Fruit fly (Drosophila melanogaster) whole organism, embryonic: ENCODE measurements around the gene teq.

Source experiments
- ATbp ChIP-seq: fragments of 200-800 bp; sonication (Bioruptor generic); optimal IDR thresholded peaks from 2 replicates; lab custom pipeline; 2017; ENCODE audit warnings: missing biosample characterization, mild to moderate bottlenecking, missing genetic modification characterization, missing genetic modification reagents
- BEAF-32 ChIP-seq: fragments of 200-800 bp; sonication (Bioruptor generic); optimal IDR thresholded peaks from 3 replicates; lab custom pipeline; 2017; ENCODE audit warnings: missing biosample characterization, missing genetic modification characterization, mild to moderate bottlenecking, moderate library complexity, missing genetic modification reagents
- CG10147 ChIP-seq: fragments of 200-800 bp; sonication (Bioruptor generic); optimal IDR thresholded peaks from 2 replicates; lab custom pipeline; 2019; ENCODE audit warnings: missing biosample characterization, mild to moderate bottlenecking, missing genetic modification characterization, moderate library complexity
- CG11247 ChIP-seq: fragments of 200-800 bp; sonication (Bioruptor generic); IDR thresholded peaks from 2 replicates; pipeline ENCODE4 v1.3.6; 2022; ENCODE audit warnings: missing biosample characterization, missing genetic modification characterization
- CG11560 ChIP-seq: fragments of 200-800 bp; sonication (Bioruptor generic); IDR thresholded peaks from 3 replicates; pipeline ENCODE4 v1.3.6; 2022; ENCODE audit warnings: missing biosample characterization, missing genetic modification characterization
- CG13424 ChIP-seq: fragments of 200-800 bp; sonication (Bioruptor generic); optimal IDR thresholded peaks from 2 replicates; lab custom pipeline; 2019; ENCODE audit warnings: missing biosample characterization, mild to moderate bottlenecking, missing genetic modification characterization, moderate library complexity
- CG14441 ChIP-seq: fragments of 200-800 bp; sonication (Bioruptor generic); IDR thresholded peaks from 2 replicates; pipeline ENCODE4 v1.3.6; 2022; ENCODE audit warnings: missing biosample characterization, missing genetic modification characterization
- CG14667 ChIP-seq: fragments of 200-800 bp; sonication (Bioruptor generic); IDR thresholded peaks from 2 replicates; pipeline ENCODE4 v1.3.6; 2022; ENCODE audit warnings: missing biosample characterization, missing genetic modification characterization
- CG14710 ChIP-seq: fragments of 200-800 bp; sonication (Bioruptor generic); optimal IDR thresholded peaks from 3 replicates; lab custom pipeline; 2019; ENCODE audit warnings: missing biosample characterization, mild to moderate bottlenecking, missing genetic modification characterization, moderate library complexity
- CG14860 ChIP-seq: fragments of 200-800 bp; sonication (Bioruptor generic); IDR thresholded peaks from 3 replicates; pipeline ENCODE4 v1.3.6; 2022; ENCODE audit warnings: missing biosample characterization, missing genetic modification characterization; ENCODE audit not compliant: partially characterized antibody
- CG15514 ChIP-seq: fragments of 200-800 bp; sonication (Bioruptor generic); optimal IDR thresholded peaks from 3 replicates; lab custom pipeline; 2017; ENCODE audit warnings: missing biosample characterization, missing genetic modification characterization, mild to moderate bottlenecking, moderate library complexity, missing genetic modification reagents
- CG18599 ChIP-seq: fragments of 200-800 bp; sonication (Bioruptor generic); optimal IDR thresholded peaks from 3 replicates; lab custom pipeline; 2017; ENCODE audit warnings: missing biosample characterization, missing genetic modification characterization, mild to moderate bottlenecking, moderate library complexity, missing genetic modification reagents
- CG32532 ChIP-seq: fragments of 200-800 bp; sonication (Bioruptor generic); IDR thresholded peaks from 2 replicates; pipeline ENCODE4 v1.3.6; 2022; ENCODE audit warnings: missing biosample characterization, missing genetic modification characterization
- CG34376 ChIP-seq: fragments of 200-800 bp; sonication (Bioruptor generic); optimal IDR thresholded peaks from 2 replicates; lab custom pipeline; 2018; ENCODE audit warnings: missing biosample characterization, mild to moderate bottlenecking, missing genetic modification characterization
- CG3847 ChIP-seq: fragments of 200-800 bp; sonication (Bioruptor generic); IDR thresholded peaks from 2 replicates; pipeline ENCODE4 v1.3.6; 2022; ENCODE audit warnings: missing biosample characterization, missing genetic modification characterization
- CG7556 ChIP-seq: fragments of 200-800 bp; sonication (Bioruptor generic); optimal IDR thresholded peaks from 2 replicates; lab custom pipeline; 2017; ENCODE audit warnings: missing biosample characterization, mild to moderate bottlenecking, missing genetic modification characterization
- CG7928 ChIP-seq: fragments of 200-800 bp; sonication (Bioruptor generic); optimal IDR thresholded peaks from 2 replicates; lab custom pipeline; 2017; ENCODE audit warnings: missing biosample characterization, mild to moderate bottlenecking, missing genetic modification characterization
- CG7963 ChIP-seq: fragments of 200-800 bp; sonication (Bioruptor generic); IDR thresholded peaks from 3 replicates; pipeline ENCODE4 v1.3.6; 2022; ENCODE audit warnings: missing biosample characterization, missing genetic modification characterization; ENCODE audit not compliant: partially characterized antibody
- CG8281 ChIP-seq: fragments of 200-800 bp; sonication (Bioruptor generic); optimal IDR thresholded peaks from 2 replicates; lab custom pipeline; 2018; ENCODE audit warnings: missing biosample characterization, mild to moderate bottlenecking, missing genetic modification characterization, moderate library complexity
- CG8290 ChIP-seq, 3 experiments: fragments of 200-800 bp; sonication (Bioruptor generic); optimal IDR thresholded peaks; 2 replicates each; lab custom pipeline; 2016 to 2019; ENCODE audit warnings: missing biosample characterization in 3 of 3, missing genetic modification characterization in 3 of 3, mild to moderate bottlenecking in 2 of 3, moderate library complexity in 1 of 3
- CG8388 ChIP-seq: fragments of 200-800 bp; sonication (Bioruptor generic); optimal IDR thresholded peaks from 2 replicates; lab custom pipeline; 2019; ENCODE audit warnings: missing biosample characterization, mild to moderate bottlenecking, missing genetic modification characterization, moderate library complexity
- CG9797 ChIP-seq: fragments of 200-800 bp; sonication (Bioruptor generic); optimal IDR thresholded peaks from 3 replicates; lab custom pipeline; 2018; ENCODE audit warnings: missing biosample characterization, mild to moderate bottlenecking, missing genetic modification characterization
- CG9932 ChIP-seq: fragments of 200-800 bp; sonication (Bioruptor generic); IDR thresholded peaks from 2 replicates; pipeline ENCODE4 v1.3.6; 2022; ENCODE audit warnings: missing biosample characterization, missing genetic modification characterization
- Chrac-16 ChIP-seq: fragments of 200-800 bp; sonication (Bioruptor generic); optimal IDR thresholded peaks from 3 replicates; lab custom pipeline; 2016; ENCODE audit warnings: missing biosample characterization, missing genetic modification characterization
- CrebB ChIP-seq: fragments of 200-800 bp; sonication (Bioruptor generic); optimal IDR thresholded peaks from 3 replicates; lab custom pipeline; 2018; ENCODE audit warnings: missing biosample characterization, mild to moderate bottlenecking, missing genetic modification characterization
- Dfd ChIP-seq, 2 experiments: fragments of >200 bp; optimal IDR thresholded peaks; 2 replicates each; lab custom pipeline; 2017; ENCODE audit warnings: missing biosample characterization in 2 of 2, missing genetic modification characterization in 2 of 2
- Drgx ChIP-seq: fragments of 200-800 bp; sonication (Bioruptor generic); IDR thresholded peaks from 2 replicates; pipeline ENCODE4 v1.3.6; 2022; ENCODE audit warnings: missing biosample characterization, missing genetic modification characterization
- GATAe ChIP-seq: fragments of 200-800 bp; sonication (Bioruptor generic); conservative IDR thresholded peaks from 2 replicates; pipeline ENCODE4 v1.3.6; 2022; ENCODE audit warnings: missing biosample characterization, missing genetic modification characterization
- Jarid2 ChIP-seq: fragments of 200-800 bp; sonication (Bioruptor generic); optimal IDR thresholded peaks from 3 replicates; lab custom pipeline; 2017; ENCODE audit warnings: mild to moderate bottlenecking, missing biosample characterization, missing genetic modification reagents, missing genetic modification characterization
- MESR4 ChIP-seq: fragments of 200-800 bp; sonication (Bioruptor generic); optimal IDR thresholded peaks from 2 replicates; lab custom pipeline; 2018; ENCODE audit warnings: missing biosample characterization, mild to moderate bottlenecking, missing genetic modification characterization, moderate library complexity
- MTF-1 ChIP-seq: fragments of 200-800 bp; sonication (Bioruptor generic); optimal IDR thresholded peaks from 2 replicates; lab custom pipeline; 2018; ENCODE audit warnings: missing biosample characterization, mild to moderate bottlenecking, missing genetic modification characterization, borderline replicate concordance
- Mrtf ChIP-seq: fragments of 200-800 bp; sonication (Bioruptor generic); IDR thresholded peaks from 3 replicates; pipeline ENCODE4 v1.3.6; 2022; ENCODE audit warnings: missing biosample characterization, missing genetic modification characterization
- NC2α ChIP-seq: fragments of 200-800 bp; sonication (Bioruptor generic); optimal IDR thresholded peaks from 2 replicates; lab custom pipeline; 2016; ENCODE audit warnings: missing biosample characterization, missing genetic modification characterization
- Pdp1 ChIP-seq, 2 experiments: fragments of 200-800 bp; sonication (Bioruptor generic); optimal IDR thresholded peaks; 3 replicates each; lab custom pipeline; 2016; ENCODE audit warnings: missing biosample characterization in 2 of 2, missing genetic modification characterization in 2 of 2, mild to moderate bottlenecking in 1 of 2, moderate library complexity in 1 of 2
- Sin3A ChIP-seq: fragments of >200 bp; optimal IDR thresholded peaks from 2 replicates; lab custom pipeline; 2018
- amos ChIP-seq: fragments of 200-800 bp; sonication (Bioruptor generic); IDR thresholded peaks from 2 replicates; pipeline ENCODE4 v1.3.6; 2022; ENCODE audit warnings: missing biosample characterization, missing genetic modification characterization; ENCODE audit not compliant: partially characterized antibody
- cato ChIP-seq: fragments of 200-800 bp; sonication (Bioruptor generic); optimal IDR thresholded peaks from 2 replicates; lab custom pipeline; 2016; ENCODE audit warnings: missing biosample characterization, missing genetic modification characterization, borderline replicate concordance
- crc ChIP-seq: fragments of 200-800 bp; sonication (Bioruptor generic); optimal IDR thresholded peaks from 2 replicates; lab custom pipeline; 2016; ENCODE audit warnings: missing biosample characterization, missing genetic modification characterization
- croc ChIP-seq: fragments of 200-800 bp; sonication (Bioruptor generic); conservative IDR thresholded peaks from 3 replicates; pipeline ENCODE4 v1.3.6; 2022; ENCODE audit warnings: missing biosample characterization, missing genetic modification characterization
- dpn ChIP-seq, 2 experiments: fragments of 200-800 bp; sonication (Bioruptor generic); optimal IDR thresholded peaks; 3 replicates each; lab custom pipeline; 2016; ENCODE audit warnings: missing biosample characterization in 2 of 2, missing genetic modification characterization in 2 of 2
- emc ChIP-seq: fragments of 200-800 bp; sonication (Bioruptor generic); optimal IDR thresholded peaks from 2 replicates; lab custom pipeline; 2016; ENCODE audit warnings: missing biosample characterization, missing genetic modification characterization
- fu2 ChIP-seq: fragments of 200-800 bp; sonication (Bioruptor generic); optimal IDR thresholded peaks from 2 replicates; lab custom pipeline; 2016; ENCODE audit warnings: missing biosample characterization, missing genetic modification characterization
- gsb ChIP-seq: fragments of 200-800 bp; sonication (Bioruptor generic); IDR thresholded peaks from 2 replicates; pipeline ENCODE4 v1.3.6; 2022; ENCODE audit warnings: missing biosample characterization, missing genetic modification characterization
- lab ChIP-seq: fragments of 200-800 bp; sonication (Bioruptor generic); optimal IDR thresholded peaks from 3 replicates; lab custom pipeline; 2017; ENCODE audit warnings: missing biosample characterization, missing genetic modification characterization, mild to moderate bottlenecking, moderate library complexity, missing genetic modification reagents
- mld ChIP-seq: fragments of 200-800 bp; sonication (Bioruptor generic); IDR thresholded peaks from 3 replicates; pipeline ENCODE4 v1.3.6; 2022; ENCODE audit warnings: missing biosample characterization, missing genetic modification characterization; ENCODE audit not compliant: partially characterized antibody
- oc ChIP-seq: fragments of 200-800 bp; sonication (Bioruptor generic); optimal IDR thresholded peaks from 2 replicates; lab custom pipeline; 2018; ENCODE audit warnings: missing biosample characterization, mild to moderate bottlenecking, missing genetic modification characterization, moderate library complexity
- repo ChIP-seq: fragments of 200-800 bp; sonication (Bioruptor generic); optimal IDR thresholded peaks from 2 replicates; lab custom pipeline; 2016; ENCODE audit warnings: missing biosample characterization, missing genetic modification characterization
- sim ChIP-seq: fragments of 200-800 bp; sonication (Bioruptor generic); IDR thresholded peaks from 2 replicates; pipeline ENCODE4 v1.3.6; 2022; ENCODE audit warnings: missing biosample characterization, missing genetic modification characterization
- sug ChIP-seq: fragments of 200-800 bp; optimal IDR thresholded peaks from 2 replicates; lab custom pipeline; 2019; ENCODE audit warnings: missing biosample characterization, mild to moderate bottlenecking, missing genetic modification characterization, moderate library complexity

The teq gene

DNA sequence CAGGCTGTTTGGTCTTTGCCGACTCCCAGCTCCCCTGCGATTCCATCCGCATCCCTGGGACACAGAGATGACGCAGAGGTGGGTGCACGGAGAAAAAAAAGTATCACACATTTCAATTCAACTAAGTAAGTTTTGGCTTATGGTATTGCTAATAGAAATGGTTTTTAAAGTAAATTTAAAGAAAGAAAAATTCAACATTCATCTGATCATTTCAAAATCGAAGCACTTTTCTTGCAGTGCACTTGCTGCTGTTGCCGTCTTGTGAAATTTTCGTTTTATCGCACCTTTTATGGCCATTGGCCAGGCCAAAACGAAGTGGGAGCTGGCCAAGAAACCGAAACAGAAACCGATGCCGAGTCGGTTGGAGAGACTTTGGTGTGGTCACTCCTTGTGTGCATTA is 29.1 kb upstream of the teq start (continued):
- TF ChIP-seq CG34376 (GFP tag; lab: Kevin White, UChicago) (no peak), NC2α (GFP tag; lab: Kevin White, UChicago) (no peak), Dfd (GFP tag; optimal IDR thresholded peaks at IDR 0.05; lab: Kevin White, UChicago) (no peak), crc (GFP tag; lab: Kevin White, UChicago) (peak; percentile 0), Pdp1 (GFP tag; optimal IDR thresholded peaks at IDR 0.05; lab: Kevin White, UChicago) (peak; percentile 59 to 75), croc (peak; percentile 55; the same call in 2 of the 3 replicates), CG10147 (GFP tag; lab: Kevin White, UChicago) (peak; percentile 37), CG7963 (GFP tag; lab: Robert Waterston, UW) (no peak), CG7928 (no peak), mld (GFP tag; lab: Robert Waterston, UW) (no peak), CG13424 (tag; lab: Kevin White, UChicago) (peak; percentile 46), CG7556 (GFP tag; lab: Kevin White, UChicago) (peak; percentile 50), CrebB (tag; lab: Kevin White, UChicago) (no peak), CG14667 (GFP tag; lab: Robert Waterston, UW) (peak; percentile 61), sim (peak; percentile 66), CG11560 (tag; lab: Robert Waterston, UW) (no peak), emc (GFP tag; lab: Kevin White, UChicago) (peak; percentile 40), CG8290 (GFP tag; optimal IDR thresholded peaks at IDR 0.05; lab: Kevin White, UChicago) (no peak), CG8290 (tag; optimal IDR thresholded peaks at IDR 0.05; lab: Kevin White, UChicago) (no peak), ATbp (GFP tag; lab: Kevin White, UChicago) (peak; percentile 38), lab (GFP tag; lab: Kevin White, UChicago) (peak; percentile 64), CG3847 (GFP tag; lab: Robert Waterston, UW) (no peak; the same call in 1 of the 2 replicates), oc (tag; lab: Kevin White, UChicago) (no peak), Mrtf (peak; percentile 60; the same call in 2 of the 3 replicates), repo (GFP tag; lab: Kevin White, UChicago) (peak; percentile 36), CG32532 (GFP tag; lab: Robert Waterston, UW) (peak; percentile 52), cato (GFP tag; lab: Kevin White, UChicago) (no peak), BEAF-32 (no peak), CG14441 (GFP tag; lab: Robert Waterston, UW) (peak; percentile 81), CG18599 (GFP tag; lab: Kevin White, UChicago) (peak; percentile 75), CG15514 (GFP tag; lab: Kevin White, UChicago) (peak; percentile 22), gsb (GFP tag; lab: Robert Waterston, UW) (peak; percentile 59), CG9932 (0 out of 2 replicates have a peak, but pooled peaks have one; percentile 8), CG9797 (GFP tag; lab: Kevin White, UChicago) (no peak), Jarid2 (peak; percentile 19), GATAe (GFP tag; lab: Robert Waterston, UW) (no peak), CG8281 (tag; lab: Kevin White, UChicago) (peak; percentile 10), sug (tag; lab: Kevin White, UChicago) (no peak), Drgx (GFP tag; lab: Robert Waterston, UW) (peak; percentile 68), fu2 (GFP tag; lab: Kevin White, UChicago) (no peak), CG8388 (GFP tag; lab: Kevin White, UChicago) (peak; percentile 43), MESR4 (GFP tag; lab: Kevin White, UChicago) (no peak), amos (GFP tag; lab: Robert Waterston, UW) (no peak), CG11247 (GFP tag; lab: Robert Waterston, UW) (peak; percentile 63), MTF-1 (peak; percentile 40), CG14860 (no peak), Chrac-16 (GFP tag; lab: Kevin White, UChicago) (peak; percentile 47), CG14710 (tag; lab: Kevin White, UChicago) (peak; percentile 71), dpn (GFP tag; optimal IDR thresholded peaks at IDR 0.05; lab: Kevin White, UChicago) (peak; percentile 21 to 61), Sin3A (lab: Kevin White, UChicago) (no peak)
